Worm (Caenorhabditis elegans) whole organism, mixed stage, embryonic: ENCODE data around the gene coh-3.

Experiments
- M03D4.4 ChIP-seq: sonication (generic microtip); optimal IDR thresholded peaks from 2 replicates; lab custom pipeline; 2017; ENCODE audit warnings: mild to moderate bottlenecking, missing genetic modification characterization, missing compliant biosample characterization
- bed-3 ChIP-seq: fragments of 200-800 bp; sonication (Bioruptor generic); optimal IDR thresholded peaks from 3 replicates; lab custom pipeline; 2018; ENCODE audit warnings: mild to moderate bottlenecking, missing genetic modification characterization, moderate library complexity, missing compliant biosample characterization
- ceh-39 ChIP-seq: fragments of 150-350 bp; optimal IDR thresholded peaks from 2 replicates; lab custom pipeline; 2014; ENCODE audit warnings: missing biosample characterization, missing genetic modification characterization
- ceh-43 ChIP-seq: fragments of 200-800 bp; sonication (Bioruptor generic); optimal IDR thresholded peaks from 2 replicates; lab custom pipeline; 2018; ENCODE audit warnings: mild to moderate bottlenecking, missing genetic modification characterization, moderate library complexity, missing compliant biosample characterization
- ceh-83 ChIP-seq: fragments of 200-800 bp; sonication (Bioruptor generic); optimal IDR thresholded peaks from 2 replicates; lab custom pipeline; 2018; ENCODE audit warnings: mild to moderate bottlenecking, missing genetic modification characterization, missing compliant biosample characterization
- ces-1 ChIP-seq: fragments of 150-350 bp; optimal IDR thresholded peaks from 2 replicates; lab custom pipeline; 2014; ENCODE audit warnings: missing biosample characterization, missing genetic modification reagents, missing genetic modification characterization
- drap-1 ChIP-seq: fragments of 200-800 bp; sonication (Bioruptor generic); optimal IDR thresholded peaks from 3 replicates; lab custom pipeline; 2018; ENCODE audit warnings: mild to moderate bottlenecking, missing genetic modification characterization, missing compliant biosample characterization
- elt-1 ChIP-seq: sonication (generic microtip); optimal IDR thresholded peaks from 2 replicates; lab custom pipeline; 2017; ENCODE audit warnings: missing genetic modification characterization, mild to moderate bottlenecking, missing compliant biosample characterization, antibody characterized with exemption, moderate library complexity, borderline replicate concordance; ENCODE audit not compliant: insufficient read depth
- elt-3 ChIP-seq: fragments of 150-350 bp; optimal IDR thresholded peaks from 2 replicates; lab custom pipeline; 2014; ENCODE audit warnings: missing biosample characterization, missing genetic modification characterization
- flh-1 ChIP-seq: fragments of 200-800 bp; sonication (Bioruptor generic); optimal IDR thresholded peaks from 2 replicates; lab custom pipeline; 2018; ENCODE audit warnings: mild to moderate bottlenecking, missing genetic modification characterization, moderate library complexity, missing compliant biosample characterization
- ham-2 ChIP-seq: fragments of 200-800 bp; sonication (Bioruptor generic); optimal IDR thresholded peaks from 2 replicates; lab custom pipeline; 2018; ENCODE audit warnings: mild to moderate bottlenecking, missing genetic modification characterization, missing compliant biosample characterization
- hlh-1 ChIP-seq: fragments of 150-350 bp; optimal IDR thresholded peaks from 2 replicates; lab custom pipeline; 2014; ENCODE audit warnings: missing biosample characterization, missing genetic modification reagents, missing genetic modification characterization
- lin-13 ChIP-seq: fragments of 150-350 bp; optimal IDR thresholded peaks from 2 replicates; lab custom pipeline; 2014; ENCODE audit warnings: missing biosample characterization, missing genetic modification characterization
- lin-32 ChIP-seq: fragments of 200-800 bp; sonication (Bioruptor generic); optimal IDR thresholded peaks from 2 replicates; lab custom pipeline; 2018; ENCODE audit warnings: mild to moderate bottlenecking, missing genetic modification characterization, missing compliant biosample characterization
- lsy-2 ChIP-seq: fragments of 150-350 bp; optimal IDR thresholded peaks from 2 replicates; lab custom pipeline; 2014; ENCODE audit warnings: missing biosample characterization, missing genetic modification characterization
- mep-1 ChIP-seq: fragments of 150-350 bp; optimal IDR thresholded peaks from 2 replicates; lab custom pipeline; 2017; ENCODE audit warnings: missing biosample characterization, missing genetic modification reagents, missing genetic modification characterization, inconsistent platforms
- mls-2 ChIP-seq: sonication (generic microtip); optimal IDR thresholded peaks from 2 replicates; lab custom pipeline; 2016; ENCODE audit warnings: mild to moderate bottlenecking, missing genetic modification characterization, moderate library complexity, missing compliant biosample characterization
- nhr-12 ChIP-seq: fragments of 150-350 bp; optimal IDR thresholded peaks from 2 replicates; lab custom pipeline; 2014; ENCODE audit warnings: missing biosample characterization, missing genetic modification characterization
- nhr-2 ChIP-seq: fragments of 150-350 bp; optimal IDR thresholded peaks from 2 replicates; lab custom pipeline; 2014; ENCODE audit warnings: missing biosample characterization, missing genetic modification characterization
- nhr-237 ChIP-seq: fragments of 150-350 bp; optimal IDR thresholded peaks from 2 replicates; lab custom pipeline; 2014; ENCODE audit warnings: missing biosample characterization, missing genetic modification characterization
- nhr-76 ChIP-seq: sonication (generic microtip); optimal IDR thresholded peaks from 2 replicates; lab custom pipeline; 2017; ENCODE audit warnings: missing biosample characterization, missing genetic modification characterization
- pha-4 ChIP-seq: fragments of 150-350 bp; optimal IDR thresholded peaks from 2 replicates; lab custom pipeline; 2018; ENCODE audit warnings: missing biosample characterization, missing genetic modification reagents, missing genetic modification characterization
- sem-2 ChIP-seq: fragments of 200-800 bp; sonication (Bioruptor generic); optimal IDR thresholded peaks from 2 replicates; lab custom pipeline; 2018; ENCODE audit warnings: mild to moderate bottlenecking, missing genetic modification characterization, missing compliant biosample characterization
- snpc-4 ChIP-seq: fragments of 150-350 bp; optimal IDR thresholded peaks from 2 replicates; lab custom pipeline; 2014; ENCODE audit warnings: missing biosample characterization, missing genetic modification characterization
- sptf-1 ChIP-seq: sonication (generic microtip); optimal IDR thresholded peaks from 2 replicates; lab custom pipeline; 2017; ENCODE audit warnings: mild to moderate bottlenecking, missing genetic modification characterization, moderate library complexity, missing compliant biosample characterization
- tbx-8 ChIP-seq: fragments of 200-800 bp; sonication (Bioruptor generic); optimal IDR thresholded peaks from 2 replicates; lab custom pipeline; 2018; ENCODE audit warnings: mild to moderate bottlenecking, missing genetic modification characterization, moderate library complexity, missing compliant biosample characterization
- unc-120 ChIP-seq: sonication (generic microtip); optimal IDR thresholded peaks from 2 replicates; lab custom pipeline; 2017; ENCODE audit warnings: missing genetic modification characterization, missing compliant biosample characterization; ENCODE audit not compliant: poor library complexity, severe bottlenecking
- unc-39 ChIP-seq: fragments of 150-350 bp; optimal IDR thresholded peaks from 2 replicates; lab custom pipeline; 2014; ENCODE audit warnings: missing biosample characterization, missing genetic modification characterization
- unc-62 ChIP-seq: fragments of 150-350 bp; optimal IDR thresholded peaks from 2 replicates; lab custom pipeline; 2014; ENCODE audit warnings: missing biosample characterization, missing genetic modification reagents, missing genetic modification characterization
- zip-8 ChIP-seq: fragments of 150-350 bp; optimal IDR thresholded peaks from 2 replicates; lab custom pipeline; 2014; ENCODE audit warnings: missing biosample characterization, missing genetic modification characterization

The coh-3 gene

DNA sequence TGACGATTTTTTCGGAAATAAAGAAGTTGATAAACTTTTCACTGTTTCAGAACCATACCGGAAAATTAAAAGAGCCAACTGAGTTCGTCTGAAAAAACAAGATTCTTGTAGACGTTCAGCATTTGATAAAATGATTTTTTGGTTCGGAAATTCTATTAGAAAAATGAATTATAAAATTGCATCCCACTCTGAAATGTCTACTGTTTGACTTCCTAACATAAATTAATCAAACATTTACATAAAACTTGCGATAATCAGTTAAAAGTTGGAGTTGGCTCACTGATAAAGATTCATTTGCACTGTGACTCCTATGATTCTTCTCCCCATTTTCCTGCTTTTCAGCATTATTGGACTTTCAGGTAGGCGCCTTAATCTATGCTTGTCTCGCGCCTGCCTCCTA, 11.7 kb downstream of the coh-3 start, which contains the start of gene clec-57:
Gene clec-57, plus strand, starts transcription at position 301 of the 400 bp plus-strand sequence.
- TF ChIP-seq bed-3 (GFP tag; lab: Kevin White, UChicago), result no peak
- no peak for TF ChIP-seq zip-8 (tag; lab: Kevin White, UChicago)
- no peak for TF ChIP-seq unc-120 (tag; lab: Kevin White, UChicago)
- no peak for TF ChIP-seq unc-39 (tag; lab: Kevin White, UChicago)
- no peak for TF ChIP-seq snpc-4 (tag; lab: Kevin White, UChicago)
- no peak for TF ChIP-seq mls-2 (tag; lab: Kevin White, UChicago)
- no peak for TF ChIP-seq nhr-76 (tag; lab: Kevin White, UChicago)
- TF ChIP-seq M03D4.4 (tag; lab: Kevin White, UChicago), result no peak
- no peak for TF ChIP-seq ceh-39
- no peak for TF ChIP-seq unc-62 (GFP tag; lab: Kevin White, UChicago)
- no peak for TF ChIP-seq pha-4 (tag; lab: Kevin White, UChicago)
- no peak for TF ChIP-seq ham-2 (GFP tag; lab: Kevin White, UChicago)
- no peak for TF ChIP-seq sem-2 (GFP tag; lab: Kevin White, UChicago)
- no peak for TF ChIP-seq ceh-43 (GFP tag; lab: Kevin White, UChicago)
- no peak for TF ChIP-seq ces-1
- TF ChIP-seq drap-1 (GFP tag; lab: Kevin White, UChicago), result no peak
- no peak for TF ChIP-seq ceh-83 (GFP tag; lab: Kevin White, UChicago)
- TF ChIP-seq mep-1 (tag; lab: Kevin White, UChicago), result no peak
- TF ChIP-seq flh-1 (GFP tag; lab: Kevin White, UChicago), result no peak
- TF ChIP-seq, all 35 proteins: peak for 0

DNA sequence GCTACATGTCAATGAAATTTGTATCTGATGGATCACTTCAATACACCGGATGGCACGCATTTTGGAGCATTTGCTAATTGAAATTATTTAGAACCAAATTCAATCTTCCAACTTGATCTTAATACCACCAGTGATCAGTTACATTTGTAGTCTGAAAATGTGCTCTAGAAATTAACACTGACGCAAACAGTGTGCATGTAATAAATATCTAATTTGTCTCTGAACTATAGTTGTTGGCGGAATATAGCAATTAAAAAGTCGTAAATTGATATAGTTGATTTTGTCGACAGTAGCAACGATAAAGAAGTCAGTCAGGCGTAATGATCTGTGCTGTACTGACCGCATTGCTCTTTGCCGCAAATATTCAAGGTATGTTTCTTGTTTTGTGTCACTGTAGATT, 15.0 kb downstream of the coh-3 start, which contains the start of gene clec-227:
Gene clec-227, plus strand, starts transcription at position 301 of the 400 bp plus-strand sequence.
- TF ChIP-seq ham-2 (GFP tag; lab: Kevin White, UChicago), result no peak
- TF ChIP-seq sem-2 (GFP tag; lab: Kevin White, UChicago), result no peak
- no peak for TF ChIP-seq drap-1 (GFP tag; lab: Kevin White, UChicago)
- TF ChIP-seq unc-39 (tag; lab: Kevin White, UChicago), result no peak
- no peak for TF ChIP-seq lsy-2 (tag; lab: Kevin White, UChicago)
- no peak for TF ChIP-seq lin-32
- TF ChIP-seq M03D4.4 (tag; lab: Kevin White, UChicago), result no peak
- no peak for TF ChIP-seq lin-13 (tag; lab: Kevin White, UChicago)
- TF ChIP-seq nhr-12 (tag; lab: Kevin White, UChicago), result no peak
- TF ChIP-seq sptf-1, result no peak
- TF ChIP-seq unc-120 (tag; lab: Kevin White, UChicago), result no peak
- TF ChIP-seq mep-1 (tag; lab: Kevin White, UChicago), result no peak
- no peak for TF ChIP-seq bed-3 (GFP tag; lab: Kevin White, UChicago)
- TF ChIP-seq mls-2 (tag; lab: Kevin White, UChicago), result no peak
- TF ChIP-seq ceh-43 (GFP tag; lab: Kevin White, UChicago), result no peak
- no peak for TF ChIP-seq ces-1
- no peak for TF ChIP-seq tbx-8 (GFP tag; lab: Kevin White, UChicago)
- TF ChIP-seq ceh-83 (GFP tag; lab: Kevin White, UChicago), result no peak

DNA sequence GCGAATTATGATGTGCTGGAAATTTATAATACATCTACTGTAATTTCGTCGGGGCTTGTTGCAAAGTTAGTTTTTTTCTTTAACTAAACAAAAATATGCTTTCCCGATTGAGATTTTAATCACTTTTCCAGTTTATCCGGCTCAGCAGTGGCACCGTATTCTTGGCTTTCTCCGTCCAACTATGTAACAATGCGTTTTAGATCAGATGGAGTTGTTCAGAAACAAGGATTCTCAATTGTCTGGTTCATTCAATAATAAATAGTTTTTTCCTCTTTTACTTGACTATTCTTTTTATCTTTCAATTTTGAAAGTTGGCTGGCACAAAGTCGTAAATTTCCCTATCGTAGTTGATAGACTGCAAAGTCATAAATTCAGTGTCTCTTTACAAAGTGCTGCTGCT, 16.9 kb downstream of the coh-3 start, which contains the start of gene clec-56:
Gene clec-56, plus strand, starts transcription at position 301 of the 400 bp plus-strand sequence.
- no peak for TF ChIP-seq elt-1 (tag; lab: Kevin White, UChicago)
- TF ChIP-seq elt-3, result no peak
- TF ChIP-seq pha-4 (tag; lab: Kevin White, UChicago), result no peak
- TF ChIP-seq drap-1 (GFP tag; lab: Kevin White, UChicago), result no peak
- no peak for TF ChIP-seq lin-32

DNA sequence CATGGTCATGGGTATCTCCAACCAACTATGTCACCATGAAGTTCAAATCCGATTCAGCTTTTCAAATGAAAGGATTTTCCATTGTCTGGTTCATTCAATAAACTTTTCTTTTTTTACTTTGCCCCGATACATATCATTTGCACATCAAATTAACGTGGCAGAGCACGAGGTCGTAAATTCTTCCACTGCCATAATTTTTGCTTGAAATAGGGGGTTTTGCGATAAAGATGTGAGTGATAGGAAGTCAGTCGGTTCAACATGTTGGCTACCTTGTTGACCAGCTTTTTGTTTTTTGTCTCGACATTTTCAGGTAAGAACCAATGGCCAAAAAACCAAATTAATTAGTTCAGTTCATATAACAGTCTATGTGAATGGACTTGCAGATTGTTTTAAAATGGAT, 19.5 kb downstream of the coh-3 start, which contains the start of gene clec-54:
Gene clec-54, plus strand, starts transcription at position 224 of the 400 bp plus-strand sequence.
- no peak for TF ChIP-seq lin-32
- no peak for TF ChIP-seq ceh-83 (GFP tag; lab: Kevin White, UChicago)
- TF ChIP-seq nhr-12 (tag; lab: Kevin White, UChicago), result no peak
- no peak for TF ChIP-seq zip-8 (tag; lab: Kevin White, UChicago)
- TF ChIP-seq nhr-237 (tag; lab: Kevin White, UChicago), result no peak
- no peak for TF ChIP-seq hlh-1 (tag; lab: Kevin White, UChicago)
- TF ChIP-seq nhr-2 (tag; lab: Kevin White, UChicago), result no peak
- no peak for TF ChIP-seq lsy-2 (tag; lab: Kevin White, UChicago)
- TF ChIP-seq drap-1 (GFP tag; lab: Kevin White, UChicago), result no peak
- no peak for TF ChIP-seq sptf-1
